Fruit fly (Drosophila melanogaster): ENCODE data around the gene crp.

The crp gene

DNA sequence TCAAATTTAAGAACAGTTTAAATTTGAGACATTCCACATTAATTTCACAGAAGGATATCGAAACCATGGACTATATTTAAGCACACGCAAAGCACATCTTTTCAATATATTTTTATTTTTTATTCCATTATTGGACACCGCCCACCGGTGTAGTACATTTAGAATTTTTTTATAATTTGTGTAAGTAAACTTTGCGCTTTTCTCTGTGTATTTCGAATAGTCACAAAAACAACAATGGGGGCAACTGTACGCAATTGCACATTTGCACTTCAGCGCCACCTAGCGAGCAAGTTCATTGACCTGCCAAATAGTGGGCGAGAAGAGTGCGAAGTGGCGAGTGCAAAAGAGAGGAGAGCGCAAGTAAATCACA is 11.7 kb downstream of the crp start (continued):
- TF ChIP-seq Sox102F (GFP tag; optimal IDR thresholded peaks at IDR 0.05) (peak; percentile 73), Dip2 (GFP tag; IDR thresholded peaks at IDR 0.05) (no peak), Eip74EF (GFP tag; optimal IDR thresholded peaks at IDR 0.05) (no peak), CG3838 (GFP tag; optimal IDR thresholded peaks at IDR 0.05) (peak; percentile 17), inv (GFP tag; IDR thresholded peaks at IDR 0.05; ENCODE audit: partially characterized antibody) (no peak), CG5180 (GFP tag; optimal IDR thresholded peaks at IDR 0.05) (no peak), MBD-R2 (GFP tag; IDR thresholded peaks at IDR 0.05) (no peak), CG17359 (tag; optimal IDR thresholded peaks at IDR 0.05) (peak; percentile 48), kah (GFP tag; optimal IDR thresholded peaks at IDR 0.05) (no peak), Ssrp (tag; optimal IDR thresholded peaks at IDR 0.05) (peak; percentile 49), Tbp (GFP tag; optimal IDR thresholded peaks at IDR 0.05) (no peak), sisA (GFP tag; IDR thresholded peaks at IDR 0.05) (peak; percentile 48), CG6689 (GFP tag; IDR thresholded peaks at IDR 0.05) (0 out of 2 replicates have a peak, but pooled peaks have one; percentile 32), lilli (GFP tag; optimal IDR thresholded peaks at IDR 0.05) (peak; percentile 45), CG11695 (GFP tag; IDR thresholded peaks at IDR 0.05) (0 out of 3 replicates have a peak, but pooled peaks have one; percentile 51), pzg (GFP tag; optimal IDR thresholded peaks at IDR 0.05) (no peak), Atf-2 (GFP tag; optimal IDR thresholded peaks at IDR 0.05) (no peak), dpn (GFP tag; optimal IDR thresholded peaks at IDR 0.05) (peak; percentile 3 to 22), sc (optimal IDR thresholded peaks at IDR 0.05) (no peak), sc (GFP tag; optimal IDR thresholded peaks at IDR 0.05) (no peak), CG11247 (GFP tag; IDR thresholded peaks at IDR 0.05) (no peak), CG12942 (GFP tag; optimal IDR thresholded peaks at IDR 0.05) (no peak), da (GFP tag; optimal IDR thresholded peaks at IDR 0.05) (no peak), ind (GFP tag; optimal IDR thresholded peaks at IDR 0.05) (peak; percentile 11), ranshi (GFP tag; IDR thresholded peaks at IDR 0.05) (0 out of 2 replicates have a peak, but pooled peaks have one; percentile 18), CG4328 (GFP tag; optimal IDR thresholded peaks at IDR 0.05) (no peak), pros (GFP tag; optimal IDR thresholded peaks at IDR 0.05) (no peak), slp2 (GFP tag; optimal IDR thresholded peaks at IDR 0.05) (no peak), chn (GFP tag; optimal IDR thresholded peaks at IDR 0.05) (no peak), CG4854 (GFP tag; optimal IDR thresholded peaks at IDR 0.05) (peak; percentile 33), CG4617 (GFP tag; optimal IDR thresholded peaks at IDR 0.05; ENCODE audit: borderline replicate concordance) (no peak), CG17568 (GFP tag; optimal IDR thresholded peaks at IDR 0.05) (no peak), Oaz (GFP tag; IDR thresholded peaks at IDR 0.05) (no peak), Blimp-1 (GFP tag; optimal IDR thresholded peaks at IDR 0.05) (peak; percentile 52), nom (GFP tag; optimal IDR thresholded peaks at IDR 0.05) (no peak), CG9797 (GFP tag; optimal IDR thresholded peaks at IDR 0.05) (no peak), caup (GFP tag; optimal IDR thresholded peaks at IDR 0.05; ENCODE audit: severe bottlenecking) (peak; percentile 61), D (optimal IDR thresholded peaks at IDR 0.05) (no peak), D (GFP tag; optimal IDR thresholded peaks at IDR 0.05) (peak; percentile 22), CG3281 (GFP tag; optimal IDR thresholded peaks at IDR 0.05) (peak; percentile 76), Fer3 (tag; optimal IDR thresholded peaks at IDR 0.05) (peak; percentile 52), Pdp1 (GFP tag; optimal IDR thresholded peaks at IDR 0.05) (peak in 1 of 2 experiments; percentile 24), CG11093 (GFP tag; IDR thresholded peaks at IDR 0.05) (no peak), stwl (tag; optimal IDR thresholded peaks at IDR 0.05) (no peak), esg (GFP tag; conservative IDR thresholded peaks at IDR 0.05) (no peak), ewg (GFP tag; optimal IDR thresholded peaks at IDR 0.05) (no peak), CG2202 (tag; optimal IDR thresholded peaks at IDR 0.05) (no peak), pum (GFP tag; optimal IDR thresholded peaks at IDR 0.05) (no peak), fd3F (GFP tag; optimal IDR thresholded peaks at IDR 0.05) (peak; percentile 2), Jarid2 (GFP tag; optimal IDR thresholded peaks at IDR 0.05) (no peak), CG13894 (tag; optimal IDR thresholded peaks at IDR 0.05) (no peak)

Measured in whole organism, embryonic.